Fruit fly (Drosophila melanogaster): ENCODE results near the gene Rubicon.

Gene Rubicon

dm6 chrX:8730306-8730705 lies 53.4 kb downstream of the Rubicon start (continued):
- TF ChIP-seq CG34422 (GFP tag; IDR thresholded peaks at IDR 0.05): no peak
- peak; percentile 19 for TF ChIP-seq lbe (GFP tag; optimal IDR thresholded peaks at IDR 0.05)
- TF ChIP-seq CG14860 (GFP tag; IDR thresholded peaks at IDR 0.05; ENCODE audit: partially characterized antibody): no peak
- TF ChIP-seq cato (GFP tag; optimal IDR thresholded peaks at IDR 0.05; ENCODE audit: borderline replicate concordance): no peak
- TF ChIP-seq CG34224 (GFP tag; IDR thresholded peaks at IDR 0.05; ENCODE audit: partially characterized antibody): no peak
- TF ChIP-seq CG11085 (GFP tag; IDR thresholded peaks at IDR 0.05): no peak
- no peak for TF ChIP-seq CG31388 (GFP tag; optimal IDR thresholded peaks at IDR 0.05)
- TF ChIP-seq CG12299 (tag; optimal IDR thresholded peaks at IDR 0.05): no peak
- no peak for TF ChIP-seq CG6765 (GFP tag; optimal IDR thresholded peaks at IDR 0.05)
- peak; percentile 5 for TF ChIP-seq CG10979 (tag; optimal IDR thresholded peaks at IDR 0.05)
- no peak for TF ChIP-seq CG11695 (GFP tag; IDR thresholded peaks at IDR 0.05)
- no peak for TF ChIP-seq NK7.1 (GFP tag; optimal IDR thresholded peaks at IDR 0.05)
- TF ChIP-seq ssp (GFP tag; IDR thresholded peaks at IDR 0.05): no peak
- no peak for TF ChIP-seq grn (GFP tag; optimal IDR thresholded peaks at IDR 0.05)
- TF ChIP-seq zen2 (GFP tag; IDR thresholded peaks at IDR 0.05; ENCODE audit: partially characterized antibody): no peak
- no peak for TF ChIP-seq ac (GFP tag; optimal IDR thresholded peaks at IDR 0.05)
- TF ChIP-seq emc (GFP tag; optimal IDR thresholded peaks at IDR 0.05): no peak
- peak; percentile 13 for TF ChIP-seq CG2712 (tag; optimal IDR thresholded peaks at IDR 0.05)
- TF ChIP-seq CG6272 (GFP tag; IDR thresholded peaks at IDR 0.05): no peak
- peak; percentile 73 for TF ChIP-seq Ets65A (GFP tag)
- no peak for TF ChIP-seq Asciz (GFP tag; optimal IDR thresholded peaks at IDR 0.05)
- no peak for TF ChIP-seq CG15514 (GFP tag; optimal IDR thresholded peaks at IDR 0.05)
- no peak for TF ChIP-seq Doc2 (GFP tag; IDR thresholded peaks at IDR 0.05)
- no peak for TF ChIP-seq rib (GFP tag; IDR thresholded peaks at IDR 0.05)
- peak; percentile 9 for TF ChIP-seq Antp (GFP tag; optimal IDR thresholded peaks at IDR 0.05)
- TF ChIP-seq CG10959 (GFP tag; IDR thresholded peaks at IDR 0.05): no peak
- peak; percentile 4 for TF ChIP-seq phol (tag; optimal IDR thresholded peaks at IDR 0.05)
- no peak for TF ChIP-seq kah (GFP tag; optimal IDR thresholded peaks at IDR 0.05)
- no peak for TF ChIP-seq CG3281 (GFP tag; optimal IDR thresholded peaks at IDR 0.05)
- TF ChIP-seq CG10431 (GFP tag; optimal IDR thresholded peaks at IDR 0.05): no peak
- TF ChIP-seq ro (GFP tag; IDR thresholded peaks at IDR 0.05): no peak
- no peak for TF ChIP-seq hth (optimal IDR thresholded peaks at IDR 0.05)
- TF ChIP-seq CG2199 (GFP tag; IDR thresholded peaks at IDR 0.05): no peak
- TF ChIP-seq CG18764 (GFP tag; optimal IDR thresholded peaks at IDR 0.05): no peak
- TF ChIP-seq btn (GFP tag; optimal IDR thresholded peaks at IDR 0.05): no peak
- TF ChIP-seq Sox102F (GFP tag; optimal IDR thresholded peaks at IDR 0.05): no peak
- TF ChIP-seq CG12391 (tag; optimal IDR thresholded peaks at IDR 0.05): peak; percentile 15
- TF ChIP-seq CG10543 (GFP tag; optimal IDR thresholded peaks at IDR 0.05): no peak
- no peak for TF ChIP-seq dimm (GFP tag; IDR thresholded peaks at IDR 0.05)
- no peak for TF ChIP-seq CG4617 (GFP tag; optimal IDR thresholded peaks at IDR 0.05; ENCODE audit: borderline replicate concordance)
- TF ChIP-seq CG11247 (GFP tag; IDR thresholded peaks at IDR 0.05): no peak
- no peak for TF ChIP-seq trh (GFP tag; optimal IDR thresholded peaks at IDR 0.05)
- TF ChIP-seq CG9727 (GFP tag; optimal IDR thresholded peaks at IDR 0.05): peak; percentile 3
- peak; percentile 23; the same call in 1 of the 2 replicates for TF ChIP-seq Xrp1 (GFP tag; IDR thresholded peaks at IDR 0.05)
- TF ChIP-seq B-H2 (GFP tag; optimal IDR thresholded peaks at IDR 0.05): no peak
- TF ChIP-seq CG43689 (GFP tag; IDR thresholded peaks at IDR 0.05): no peak
- TF ChIP-seq ranshi (GFP tag; IDR thresholded peaks at IDR 0.05): no peak
- no peak for TF ChIP-seq Dip2 (GFP tag; IDR thresholded peaks at IDR 0.05)
- no peak for TF ChIP-seq CG1792 (GFP tag; optimal IDR thresholded peaks at IDR 0.05)
- no peak for TF ChIP-seq HLH54F (GFP tag; optimal IDR thresholded peaks at IDR 0.05)
- TF ChIP-seq CG3407 (GFP tag; optimal IDR thresholded peaks at IDR 0.05): no peak
- TF ChIP-seq Mes4 (GFP tag; optimal IDR thresholded peaks at IDR 0.05): no peak
- no peak for TF ChIP-seq CG10274 (GFP tag; optimal IDR thresholded peaks at IDR 0.05)
